Fruit fly (Drosophila melanogaster) whole organism, prepupa: ENCODE measurements around the gene CG42789.

ENCODE experiments used
- Blimp-1 ChIP-seq: fragments of 200-800 bp; sonication (Bioruptor generic); optimal IDR thresholded peaks from 3 replicates; lab custom pipeline; 2017; ENCODE audit warnings: missing biosample characterization, missing genetic modification characterization, mild to moderate bottlenecking, moderate library complexity, missing genetic modification reagents
- CG10631 ChIP-seq: fragments of 200-800 bp; sonication (Bioruptor generic); optimal IDR thresholded peaks from 2 replicates; lab custom pipeline; 2016; ENCODE audit warnings: missing biosample characterization, missing genetic modification characterization
- CG10669 ChIP-seq: fragments of 200-800 bp; sonication (Bioruptor generic); optimal IDR thresholded peaks from 3 replicates; lab custom pipeline; 2018; ENCODE audit warnings: missing biosample characterization, mild to moderate bottlenecking, missing genetic modification characterization, moderate library complexity
- CG11294 ChIP-seq: fragments of 200-800 bp; sonication (Bioruptor generic); IDR thresholded peaks from 2 replicates; pipeline ENCODE4 v1.3.6; 2022; ENCODE audit warnings: missing biosample characterization, missing genetic modification characterization
- CG11762 ChIP-seq: fragments of 200-800 bp; sonication (Bioruptor generic); optimal IDR thresholded peaks from 3 replicates; lab custom pipeline; 2016; ENCODE audit warnings: missing biosample characterization, missing genetic modification characterization; ENCODE audit not compliant: insufficient read depth
- CG11902 ChIP-seq: fragments of 200-800 bp; sonication (Bioruptor generic); optimal IDR thresholded peaks from 3 replicates; lab custom pipeline; 2016; ENCODE audit warnings: missing biosample characterization, missing genetic modification characterization
- CG15336 ChIP-seq: fragments of 200-800 bp; sonication (Bioruptor generic); IDR thresholded peaks from 2 replicates; pipeline ENCODE4 v1.3.6; 2022; ENCODE audit warnings: missing biosample characterization, missing genetic modification characterization
- CG1621 ChIP-seq: fragments of 200-800 bp; sonication (Bioruptor generic); optimal IDR thresholded peaks from 3 replicates; lab custom pipeline; 2018; ENCODE audit warnings: missing biosample characterization, mild to moderate bottlenecking, missing genetic modification characterization
- CG16779 ChIP-seq: fragments of 200-800 bp; sonication (Bioruptor generic); optimal IDR thresholded peaks from 3 replicates; lab custom pipeline; 2017; ENCODE audit warnings: missing biosample characterization, mild to moderate bottlenecking, missing genetic modification characterization
- CG3032 ChIP-seq: fragments of 200-800 bp; optimal IDR thresholded peaks from 2 replicates; lab custom pipeline; 2019; ENCODE audit warnings: missing biosample characterization, mild to moderate bottlenecking, missing genetic modification characterization, moderate library complexity
- CG32006 ChIP-seq: fragments of 200-800 bp; sonication (Bioruptor generic); optimal IDR thresholded peaks from 3 replicates; lab custom pipeline; 2017; ENCODE audit warnings: missing biosample characterization, mild to moderate bottlenecking, missing genetic modification characterization
- CG34406 ChIP-seq: fragments of 200-800 bp; sonication (Bioruptor generic); optimal IDR thresholded peaks from 3 replicates; lab custom pipeline; 2016; ENCODE audit warnings: missing biosample characterization, missing genetic modification characterization
- CG3919 ChIP-seq: fragments of 200-800 bp; sonication (Bioruptor generic); optimal IDR thresholded peaks from 3 replicates; lab custom pipeline; 2016; ENCODE audit warnings: missing biosample characterization, missing genetic modification characterization
- CG4318 ChIP-seq: fragments of 200-800 bp; sonication (Bioruptor generic); optimal IDR thresholded peaks from 3 replicates; lab custom pipeline; 2017; ENCODE audit warnings: missing biosample characterization, mild to moderate bottlenecking, missing genetic modification characterization
- CG6163 ChIP-seq: fragments of 200-800 bp; sonication (Bioruptor generic); IDR thresholded peaks from 3 replicates; pipeline ENCODE4 v1.3.6; 2022; ENCODE audit warnings: missing biosample characterization, missing genetic modification characterization
- CG6276 ChIP-seq: fragments of 200-800 bp; sonication (Bioruptor generic); optimal IDR thresholded peaks from 2 replicates; lab custom pipeline; 2017; ENCODE audit warnings: missing biosample characterization, mild to moderate bottlenecking, missing genetic modification characterization
- CG6792 ChIP-seq: fragments of 200-800 bp; sonication (Bioruptor generic); optimal IDR thresholded peaks from 3 replicates; lab custom pipeline; 2016; ENCODE audit warnings: missing biosample characterization, missing genetic modification characterization
- CG6808 ChIP-seq: fragments of 200-800 bp; sonication (Bioruptor generic); optimal IDR thresholded peaks from 3 replicates; lab custom pipeline; 2017; ENCODE audit warnings: missing biosample characterization, missing genetic modification characterization, mild to moderate bottlenecking, moderate library complexity, missing genetic modification reagents
- CG6854 ChIP-seq: fragments of 200-800 bp; sonication (Bioruptor generic); optimal IDR thresholded peaks from 2 replicates; lab custom pipeline; 2017; ENCODE audit warnings: missing biosample characterization, mild to moderate bottlenecking, missing genetic modification characterization
- CG7368 ChIP-seq: fragments of 200-800 bp; sonication (Bioruptor generic); optimal IDR thresholded peaks from 3 replicates; lab custom pipeline; 2016; ENCODE audit warnings: missing biosample characterization, missing genetic modification characterization
- CG8319 ChIP-seq: fragments of 200-800 bp; sonication (Bioruptor generic); optimal IDR thresholded peaks from 3 replicates; lab custom pipeline; 2016; ENCODE audit warnings: missing biosample characterization, missing genetic modification characterization
- CG9139 ChIP-seq: fragments of 200-800 bp; sonication (Bioruptor generic); optimal IDR thresholded peaks from 3 replicates; lab custom pipeline; 2017; ENCODE audit warnings: missing biosample characterization, mild to moderate bottlenecking, missing genetic modification characterization
- Eip75B ChIP-seq: fragments of 200-800 bp; sonication (Bioruptor generic); optimal IDR thresholded peaks from 3 replicates; lab custom pipeline; 2016; ENCODE audit warnings: missing biosample characterization, missing genetic modification characterization
- Eip93F ChIP-seq: fragments of 200-800 bp; sonication (Bioruptor generic); optimal IDR thresholded peaks from 2 replicates; lab custom pipeline; 2016; ENCODE audit warnings: missing biosample characterization, mild to moderate bottlenecking, missing genetic modification characterization
- Ets21C ChIP-seq: fragments of 200-800 bp; sonication (Bioruptor generic); optimal IDR thresholded peaks from 3 replicates; lab custom pipeline; 2016; ENCODE audit warnings: missing biosample characterization, missing genetic modification characterization
- Hr38 ChIP-seq: sonication (Bioruptor generic); optimal IDR thresholded peaks from 2 replicates; lab custom pipeline; 2016; ENCODE audit warnings: missing biosample characterization, missing genetic modification characterization
- Hr39 ChIP-seq: fragments of 200-800 bp; sonication (Bioruptor generic); optimal IDR thresholded peaks from 2 replicates; lab custom pipeline; 2016; ENCODE audit warnings: missing biosample characterization, missing genetic modification characterization
- Hr4 ChIP-seq: fragments of 200-800 bp; sonication (Bioruptor generic); optimal IDR thresholded peaks from 3 replicates; lab custom pipeline; 2016; ENCODE audit warnings: missing biosample characterization, missing genetic modification characterization
- Smox ChIP-seq: fragments of 200-800 bp; sonication (Bioruptor generic); optimal IDR thresholded peaks from 3 replicates; lab custom pipeline; 2016; ENCODE audit warnings: missing biosample characterization, missing genetic modification characterization
- Sox102F ChIP-seq: fragments of 200-800 bp; sonication (Bioruptor generic); optimal IDR thresholded peaks from 2 replicates; lab custom pipeline; 2016; ENCODE audit warnings: missing biosample characterization, mild to moderate bottlenecking, missing genetic modification characterization
- Sox14 ChIP-seq: fragments of 200-800 bp; sonication (Bioruptor generic); optimal IDR thresholded peaks from 3 replicates; lab custom pipeline; 2016; ENCODE audit warnings: missing biosample characterization, missing genetic modification characterization
- Sox15 ChIP-seq: fragments of 200-800 bp; sonication (Bioruptor generic); optimal IDR thresholded peaks from 3 replicates; lab custom pipeline; 2016; ENCODE audit warnings: missing biosample characterization, missing genetic modification characterization
- achi ChIP-seq: fragments of 200-800 bp; sonication (Bioruptor generic); optimal IDR thresholded peaks from 3 replicates; lab custom pipeline; 2016; ENCODE audit warnings: missing biosample characterization, missing genetic modification characterization
- acj6 ChIP-seq: fragments of 200-800 bp; sonication (Bioruptor generic); optimal IDR thresholded peaks from 3 replicates; lab custom pipeline; 2016; ENCODE audit warnings: missing biosample characterization, missing genetic modification characterization
- cyc ChIP-seq: fragments of 200-800 bp; sonication (Bioruptor generic); optimal IDR thresholded peaks from 3 replicates; lab custom pipeline; 2016; ENCODE audit warnings: missing biosample characterization, missing genetic modification characterization
- dac ChIP-seq: fragments of 200-800 bp; sonication (Bioruptor generic); optimal IDR thresholded peaks from 2 replicates; lab custom pipeline; 2017; ENCODE audit warnings: missing biosample characterization, mild to moderate bottlenecking, missing genetic modification characterization
- eg ChIP-seq: fragments of 200-800 bp; sonication (Bioruptor generic); IDR thresholded peaks from 3 replicates; pipeline ENCODE4 v1.3.6; 2022; ENCODE audit warnings: missing biosample characterization, missing genetic modification characterization
- fd59A ChIP-seq: fragments of 200-800 bp; sonication (Bioruptor generic); optimal IDR thresholded peaks from 2 replicates; lab custom pipeline; 2017; ENCODE audit warnings: missing biosample characterization, mild to moderate bottlenecking, missing genetic modification characterization, missing genetic modification reagents
- fd85E ChIP-seq: fragments of 200-800 bp; sonication (Bioruptor generic); optimal IDR thresholded peaks from 3 replicates; lab custom pipeline; 2016; ENCODE audit warnings: missing biosample characterization, missing genetic modification characterization
- fkh ChIP-seq: fragments of 200-800 bp; sonication (Bioruptor generic); optimal IDR thresholded peaks from 3 replicates; lab custom pipeline; 2017; ENCODE audit warnings: missing biosample characterization, mild to moderate bottlenecking, missing genetic modification characterization, moderate library complexity
- lz ChIP-seq: fragments of 200-800 bp; sonication (Bioruptor generic); optimal IDR thresholded peaks from 3 replicates; lab custom pipeline; 2016; ENCODE audit warnings: missing biosample characterization, missing genetic modification characterization
- pdm3 ChIP-seq: fragments of 200-800 bp; sonication (Bioruptor generic); optimal IDR thresholded peaks from 3 replicates; lab custom pipeline; 2016; ENCODE audit warnings: missing biosample characterization, missing genetic modification characterization
- spab ChIP-seq: fragments of 200-800 bp; sonication (Bioruptor generic); optimal IDR thresholded peaks from 2 replicates; lab custom pipeline; 2017; ENCODE audit warnings: missing biosample characterization, mild to moderate bottlenecking, missing genetic modification characterization, missing genetic modification reagents
- ss ChIP-seq, 2 experiments: fragments of 200-800 bp; sonication (Bioruptor generic); optimal IDR thresholded peaks; 2 replicates in 1 of 2; 3 replicates in 1 of 2; lab custom pipeline; 2017 to 2018; ENCODE audit warnings: mild to moderate bottlenecking in 2 of 2, missing biosample characterization in 2 of 2, missing genetic modification characterization in 2 of 2, moderate library complexity in 1 of 2
- svp ChIP-seq: fragments of 200-800 bp; sonication (Bioruptor generic); peaks from one replicate; lab custom pipeline; 2016; ENCODE audit warnings: missing biosample characterization, missing genetic modification characterization

The CG42789 gene

dm6 chr3R:26804816-26805215 is 20.8 kb upstream of the CG42789 start (continued):
- TF ChIP-seq Eip93F (no peak), CG16779 (no peak), CG6163 (GFP tag; lab: Robert Waterston, UW) (no peak), CG11902 (GFP tag; lab: Kevin White, UChicago) (no peak), fd59A (GFP tag; lab: Kevin White, UChicago) (no peak), pdm3 (GFP tag; lab: Kevin White, UChicago) (peak; percentile 5), CG32006 (GFP tag; lab: Kevin White, UChicago) (peak; percentile 62), Sox15 (no peak), CG4318 (GFP tag; lab: Kevin White, UChicago) (no peak), cyc (GFP tag; lab: Kevin White, UChicago) (no peak), CG6276 (GFP tag; lab: Kevin White, UChicago) (peak; percentile 50), CG6792 (no peak), CG15336 (GFP tag; lab: Robert Waterston, UW) (peak; percentile 30; the same call in 1 of the 2 replicates), fd85E (GFP tag; lab: Kevin White, UChicago) (no peak), CG1621 (tag; lab: Kevin White, UChicago) (no peak), Blimp-1 (GFP tag; lab: Kevin White, UChicago) (no peak), eg (GFP tag; lab: Robert Waterston, UW) (no peak), Ets21C (GFP tag; lab: Kevin White, UChicago) (no peak), CG8319 (GFP tag; lab: Kevin White, UChicago) (no peak)

dm6 chr3R:26803104-26803503 is 19.1 kb upstream of the CG42789 start:
- no peak for TF ChIP-seq Hr4

- TF ChIP-seq Sox14 (GFP tag; lab: Kevin White, UChicago) (no peak), Sox102F (GFP tag; lab: Kevin White, UChicago) (no peak), CG3919 (GFP tag; lab: Kevin White, UChicago) (no peak), CG4318 (GFP tag; lab: Kevin White, UChicago) (no peak), CG6854 (GFP tag; lab: Kevin White, UChicago) (no peak), CG10631 (GFP tag; lab: Kevin White, UChicago) (no peak), Blimp-1 (GFP tag; lab: Kevin White, UChicago) (no peak), acj6 (GFP tag; lab: Kevin White, UChicago) (no peak), CG34406 (GFP tag; lab: Kevin White, UChicago) (no peak), fd85E (GFP tag; lab: Kevin White, UChicago) (no peak), spab (GFP tag; lab: Kevin White, UChicago) (no peak), CG7368 (GFP tag; lab: Kevin White, UChicago) (no peak), CG6792 (no peak), Hr39 (GFP tag; lab: Kevin White, UChicago) (peak; percentile 12), fkh (GFP tag; lab: Kevin White, UChicago) (no peak), CG6808 (no peak), CG11762 (no peak), lz (no peak), CG3032 (tag; lab: Kevin White, UChicago) (no peak), ss (GFP tag; optimal IDR thresholded peaks at IDR 0.05; lab: Kevin White, UChicago) (no peak), CG11902 (GFP tag; lab: Kevin White, UChicago) (no peak), dac (GFP tag; lab: Kevin White, UChicago) (no peak), CG10669 (GFP tag; lab: Kevin White, UChicago) (no peak), Sox15 (no peak), CG9139 (no peak), pdm3 (GFP tag; lab: Kevin White, UChicago) (no peak), Hr38 (GFP tag; lab: Kevin White, UChicago) (no peak), achi (no peak), svp (peak; percentile 84), Smox (GFP tag; lab: Kevin White, UChicago) (peak; percentile 31), CG11294 (GFP tag; lab: Robert Waterston, UW) (no peak), CG16779 (no peak), fd59A (GFP tag; lab: Kevin White, UChicago) (no peak), Hr4 (peak; percentile 43), Eip75B (GFP tag; lab: Kevin White, UChicago) (no peak), CG32006 (GFP tag; lab: Kevin White, UChicago) (peak; percentile 44), Ets21C (GFP tag; lab: Kevin White, UChicago) (no peak), cyc (GFP tag; lab: Kevin White, UChicago) (no peak)
These were observed 17.6 kb upstream of the CG42789 start for dm6 chr3R:26801427-26802160.
